Worm (Caenorhabditis elegans): Measurements from ENCODE around the gene str-81.

str-81 gene

DNA sequence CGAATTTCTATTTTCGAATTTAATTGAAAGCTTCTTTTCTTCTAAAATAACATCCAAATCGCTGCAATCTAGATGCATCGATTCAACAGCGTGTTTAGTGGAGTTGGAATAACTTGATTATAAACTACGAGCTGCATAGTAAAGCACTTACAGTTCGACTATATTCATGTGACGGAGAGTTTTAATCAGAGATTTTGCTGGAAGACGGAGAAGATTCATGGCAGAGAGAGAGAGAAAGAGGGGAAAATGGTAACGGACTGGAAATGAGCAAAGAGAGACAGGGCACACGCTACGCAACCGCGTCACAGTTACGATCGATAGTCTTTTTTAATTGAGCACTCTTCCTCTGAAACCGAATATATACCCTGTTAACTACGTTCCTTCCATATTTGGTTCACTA, 17.4 kb downstream of the str-81 start, which contains the start of gene fbxb-116:
Gene fbxb-116, plus strand, starts transcription at position 301 of the 400 bp plus-strand sequence.
- TF ChIP-seq tab-1 (GFP tag; IDR thresholded peaks at IDR 0.05), result no peak
- TF ChIP-seq med-1 (GFP tag; optimal IDR thresholded peaks at IDR 0.05; ENCODE audit: insufficient read depth), result no peak
- no peak for TF ChIP-seq cog-1 (tag; optimal IDR thresholded peaks at IDR 0.05)
- no peak for TF ChIP-seq ztf-23 (GFP tag; IDR thresholded peaks at IDR 0.05)

DNA sequence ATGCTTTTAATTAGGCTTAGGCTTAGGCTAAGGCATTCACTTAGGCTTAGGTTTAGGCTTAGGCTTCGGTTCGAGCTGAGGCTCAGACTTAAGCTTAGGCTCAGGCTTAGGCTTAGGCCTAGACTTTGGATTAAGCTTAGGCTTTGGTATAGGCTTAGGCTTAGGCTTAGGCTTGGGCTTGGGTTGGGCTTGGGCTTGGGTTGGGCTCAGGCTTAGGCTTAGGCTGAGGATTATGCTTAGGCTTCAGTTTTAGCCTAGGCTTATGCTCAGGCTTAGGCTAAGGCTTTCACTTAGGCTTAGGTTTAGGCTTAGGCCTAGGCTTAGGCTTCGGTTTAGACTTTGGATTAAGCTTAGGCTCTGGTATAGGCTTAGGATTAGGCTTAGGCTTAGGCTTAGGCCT, 19.7 kb downstream of the str-81 start:
- 0 out of 2 replicates have a peak, but pooled peaks have one; percentile 13 for TF ChIP-seq ztf-23 (GFP tag; IDR thresholded peaks at IDR 0.05)
- no peak for TF ChIP-seq med-1 (GFP tag; optimal IDR thresholded peaks at IDR 0.05; ENCODE audit: insufficient read depth)
- TF ChIP-seq tab-1 (GFP tag; IDR thresholded peaks at IDR 0.05), result peak; percentile 58; the same call in 1 of the 2 replicates

DNA sequence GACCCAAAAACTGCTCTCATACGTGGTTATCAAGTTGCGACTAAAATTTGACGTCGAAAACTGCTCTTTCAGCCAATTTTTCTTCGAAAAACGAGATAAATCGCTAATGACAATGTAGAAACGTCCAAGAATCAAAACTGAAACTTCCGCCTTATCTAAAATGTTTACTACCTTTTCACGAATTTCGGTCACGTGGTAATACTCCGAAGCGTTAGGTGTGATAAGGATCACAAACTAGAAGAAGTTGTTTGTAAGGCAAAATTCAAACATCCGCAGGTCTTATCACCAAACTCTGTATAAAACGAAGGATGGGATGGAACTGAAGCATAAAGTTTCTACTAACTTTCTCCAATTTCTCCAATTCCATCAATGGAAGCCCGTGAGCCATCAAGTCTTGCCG, 20.5 kb downstream of the str-81 start, which contains the start of gene sqst-3:
Gene sqst-3, plus strand, starts transcription at position 370 of the 400 bp plus-strand sequence.
- no peak for TF ChIP-seq flt-1 (GFP tag; IDR thresholded peaks at IDR 0.05)
- TF ChIP-seq tab-1 (GFP tag; IDR thresholded peaks at IDR 0.05), result no peak
- no peak for TF ChIP-seq cog-1 (tag; optimal IDR thresholded peaks at IDR 0.05)
- no peak for TF ChIP-seq ref-1 (GFP tag; conservative IDR thresholded peaks at IDR 0.05)
- no peak for TF ChIP-seq klf-2 (GFP tag; conservative IDR thresholded peaks at IDR 0.05)
- TF ChIP-seq ztf-23 (GFP tag; IDR thresholded peaks at IDR 0.05), result no peak
- no peak for TF ChIP-seq med-1 (GFP tag; optimal IDR thresholded peaks at IDR 0.05; ENCODE audit: insufficient read depth)
- TF ChIP-seq T22C8.4 (GFP tag; IDR thresholded peaks at IDR 0.05), result no peak
- no peak for TF ChIP-seq ztf-29 (GFP tag; IDR thresholded peaks at IDR 0.05)

DNA sequence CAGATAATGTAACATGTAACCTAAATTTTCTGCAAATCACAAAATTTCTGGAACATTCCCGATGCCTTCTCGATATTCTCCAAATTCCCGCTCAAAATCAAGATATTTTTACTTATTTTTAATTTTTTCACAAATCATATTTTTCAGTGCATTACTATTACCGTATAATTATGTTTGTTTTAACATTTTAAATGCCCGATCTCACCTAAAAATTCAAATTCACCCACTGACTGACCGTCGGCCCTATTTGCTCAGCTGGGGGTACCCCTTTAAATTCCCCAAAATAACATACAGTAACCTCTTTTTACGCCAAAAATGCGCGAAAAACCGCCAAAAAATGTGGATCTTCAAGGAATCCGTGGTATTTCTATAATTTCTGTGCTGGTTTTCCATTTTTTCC, 33.2 kb downstream of the str-81 start, which contains the start of gene oac-49:
Gene oac-49, plus strand, starts transcription at position 301 of the 400 bp plus-strand sequence.
- TF ChIP-seq klf-2 (GFP tag; conservative IDR thresholded peaks at IDR 0.05), result no peak
- no peak for TF ChIP-seq ref-1 (GFP tag; conservative IDR thresholded peaks at IDR 0.05)
- no peak for TF ChIP-seq cog-1 (tag; optimal IDR thresholded peaks at IDR 0.05)
- TF ChIP-seq med-1 (GFP tag; optimal IDR thresholded peaks at IDR 0.05; ENCODE audit: insufficient read depth), result no peak

DNA sequence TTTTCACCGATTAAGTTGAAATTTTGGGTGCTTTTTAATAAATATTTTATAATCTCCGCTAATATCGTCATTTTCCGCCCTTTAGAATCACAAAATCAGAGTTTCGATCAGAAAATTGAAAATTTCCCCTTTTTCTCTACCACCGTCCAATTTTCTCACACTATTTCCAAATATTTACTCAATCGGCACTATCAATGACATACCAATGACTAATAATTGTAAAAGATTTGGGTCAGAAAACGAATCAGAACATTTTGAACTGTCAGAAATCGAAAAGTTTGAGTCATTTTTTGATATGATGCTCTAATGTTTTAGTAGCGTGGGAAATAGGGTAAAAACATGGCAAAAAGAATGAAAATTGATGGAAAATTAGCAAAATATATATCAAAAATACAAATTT, 33.8 kb downstream of the str-81 start, which contains the start of gene srr-2:
Gene srr-2, minus strand, starts transcription at position 73 of the 400 bp plus-strand sequence.
- TF ChIP-seq tab-1 (GFP tag; IDR thresholded peaks at IDR 0.05), result no peak
- no peak for TF ChIP-seq ref-1 (GFP tag; conservative IDR thresholded peaks at IDR 0.05)
- TF ChIP-seq cog-1 (tag; optimal IDR thresholded peaks at IDR 0.05), result no peak
- TF ChIP-seq ztf-29 (GFP tag; IDR thresholded peaks at IDR 0.05), result no peak
- TF ChIP-seq med-1 (GFP tag; optimal IDR thresholded peaks at IDR 0.05; ENCODE audit: insufficient read depth), result no peak
- TF ChIP-seq ztf-23 (GFP tag; IDR thresholded peaks at IDR 0.05), result no peak
- no peak for TF ChIP-seq flt-1 (GFP tag; IDR thresholded peaks at IDR 0.05)
- TF ChIP-seq T22C8.4 (GFP tag; IDR thresholded peaks at IDR 0.05), result no peak
- no peak for TF ChIP-seq klf-2 (GFP tag; conservative IDR thresholded peaks at IDR 0.05)

DNA sequence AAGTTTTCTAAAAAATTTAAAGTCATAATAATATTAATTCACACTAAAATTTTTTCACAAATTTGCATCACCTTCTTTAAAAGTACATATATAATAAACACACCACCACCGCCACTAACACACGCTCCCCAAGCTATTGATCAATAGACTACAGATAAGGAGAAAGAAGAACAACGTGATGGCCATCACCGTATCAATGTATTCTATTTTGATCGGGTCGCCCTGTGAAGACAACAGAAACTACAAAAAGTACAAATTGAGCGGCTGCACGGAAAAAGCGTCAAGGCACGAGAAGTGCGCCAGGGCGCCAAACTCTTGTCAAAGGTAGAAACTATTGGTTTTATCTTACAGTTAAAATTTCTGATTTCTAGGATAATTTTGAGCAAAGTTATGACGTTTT, 38.5 kb downstream of the str-81 start:
- TF ChIP-seq tab-1 (GFP tag; IDR thresholded peaks at IDR 0.05) (no peak), klf-2 (GFP tag; conservative IDR thresholded peaks at IDR 0.05) (no peak), flt-1 (GFP tag; IDR thresholded peaks at IDR 0.05) (no peak), cog-1 (tag; optimal IDR thresholded peaks at IDR 0.05) (no peak)

DNA sequence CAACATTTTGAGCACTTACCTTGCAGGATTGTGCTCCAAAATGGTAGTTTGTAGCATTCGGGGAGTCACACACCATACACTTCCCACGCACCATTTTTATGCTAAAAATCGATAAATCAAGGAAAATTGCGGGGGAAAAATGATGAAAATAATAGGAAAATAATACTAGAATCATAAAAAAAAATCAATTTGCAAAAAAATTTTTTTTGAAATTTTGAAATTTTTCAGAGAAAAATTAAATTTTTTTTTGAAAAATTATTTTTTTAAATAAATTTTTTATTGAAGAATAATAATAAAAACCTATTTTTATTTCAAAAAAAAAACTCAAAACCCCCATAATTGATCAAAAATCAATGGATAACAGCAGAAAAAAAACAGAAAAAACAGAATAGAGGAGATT, 39.1 kb downstream of the str-81 start, which contains the start of gene nhr-79:
Gene nhr-79, minus strand, starts transcription at position 101 of the 400 bp plus-strand sequence.
- TF ChIP-seq ztf-23 (GFP tag; IDR thresholded peaks at IDR 0.05) (no peak), tab-1 (GFP tag; IDR thresholded peaks at IDR 0.05) (no peak), flt-1 (GFP tag; IDR thresholded peaks at IDR 0.05) (no peak), ztf-29 (GFP tag; IDR thresholded peaks at IDR 0.05) (no peak), med-1 (GFP tag; optimal IDR thresholded peaks at IDR 0.05; ENCODE audit: insufficient read depth) (no peak), T22C8.4 (GFP tag; IDR thresholded peaks at IDR 0.05) (no peak)

DNA sequence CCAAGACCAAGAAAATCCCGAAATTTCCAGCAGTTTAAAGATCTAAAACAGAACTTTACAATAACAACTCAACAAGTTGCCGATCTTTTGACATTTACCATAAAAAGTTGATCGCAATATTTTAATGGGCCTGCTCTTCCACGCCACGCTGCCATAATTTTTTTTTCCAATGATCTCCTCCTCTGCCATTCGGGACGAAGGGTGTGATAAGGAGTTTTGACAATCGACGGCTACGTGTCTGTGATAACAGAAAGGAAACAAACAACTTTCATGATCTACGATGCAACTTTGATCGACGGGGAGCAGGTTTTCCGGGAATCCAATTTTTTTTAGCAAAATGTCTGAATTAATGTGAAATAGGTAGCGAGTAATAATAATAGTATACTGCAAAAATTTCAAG, 44.0 kb downstream of the str-81 start:
- TF ChIP-seq flt-1 (GFP tag; IDR thresholded peaks at IDR 0.05) (no peak), ref-1 (GFP tag; conservative IDR thresholded peaks at IDR 0.05) (no peak), klf-2 (GFP tag; conservative IDR thresholded peaks at IDR 0.05) (no peak), cog-1 (tag; optimal IDR thresholded peaks at IDR 0.05) (no peak), tab-1 (GFP tag; IDR thresholded peaks at IDR 0.05) (no peak), med-1 (GFP tag; optimal IDR thresholded peaks at IDR 0.05; ENCODE audit: insufficient read depth) (no peak), T22C8.4 (GFP tag; IDR thresholded peaks at IDR 0.05) (no peak), ztf-23 (GFP tag; IDR thresholded peaks at IDR 0.05) (no peak), ztf-29 (GFP tag; IDR thresholded peaks at IDR 0.05) (no peak)

DNA sequence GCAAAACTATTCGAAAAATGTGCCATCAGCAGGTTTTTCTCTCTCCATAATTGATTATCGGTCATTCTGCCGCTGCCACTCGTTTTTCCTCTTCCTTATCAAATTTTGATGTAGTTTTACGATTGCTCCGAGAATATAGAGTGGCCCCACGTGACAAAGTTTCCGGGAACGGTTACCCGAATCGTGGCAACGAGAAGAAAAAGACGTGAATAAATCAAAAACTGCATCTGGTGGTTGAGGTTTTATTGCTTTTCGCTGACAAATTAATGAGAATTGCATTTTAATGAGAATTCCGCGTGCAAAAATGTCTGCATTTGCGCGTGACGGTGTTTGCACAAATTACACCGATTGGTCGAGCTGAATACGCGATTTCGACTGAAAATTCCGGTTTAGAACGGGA, 45.4 kb downstream of the str-81 start:
- TF ChIP-seq tab-1 (GFP tag; IDR thresholded peaks at IDR 0.05) (no peak), klf-2 (GFP tag; conservative IDR thresholded peaks at IDR 0.05) (no peak), T22C8.4 (GFP tag; IDR thresholded peaks at IDR 0.05) (no peak), cog-1 (tag; optimal IDR thresholded peaks at IDR 0.05) (no peak), med-1 (GFP tag; optimal IDR thresholded peaks at IDR 0.05; ENCODE audit: insufficient read depth) (no peak), ref-1 (GFP tag; conservative IDR thresholded peaks at IDR 0.05) (no peak), ztf-29 (GFP tag; IDR thresholded peaks at IDR 0.05) (no peak), flt-1 (GFP tag; IDR thresholded peaks at IDR 0.05) (no peak), ztf-23 (GFP tag; IDR thresholded peaks at IDR 0.05) (no peak)

DNA sequence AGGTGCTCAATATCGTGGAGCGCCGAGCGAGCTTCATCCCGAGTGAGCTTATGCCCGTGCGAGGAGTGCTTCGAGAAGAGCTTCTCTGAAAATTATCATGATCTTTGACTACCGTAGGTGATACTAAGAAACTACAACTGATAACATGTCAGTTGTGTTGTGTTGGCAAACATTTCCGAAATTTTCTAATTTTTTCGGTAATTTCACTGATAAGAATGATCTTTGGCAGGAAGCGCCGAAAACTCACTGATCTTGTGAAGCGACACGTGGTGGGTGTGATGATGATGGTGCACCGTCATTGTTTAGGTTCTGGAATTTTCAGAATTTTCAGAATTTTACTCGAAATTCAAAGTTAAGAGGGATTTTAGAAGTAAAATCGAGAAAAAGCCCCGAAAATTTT, 47.6 kb downstream of the str-81 start, which contains the start of gene Y39B6A.1:
Gene Y39B6A.1, minus strand, starts transcription at position 309 of the 400 bp plus-strand sequence.
- TF ChIP-seq tab-1 (GFP tag; IDR thresholded peaks at IDR 0.05) (no peak), ztf-23 (GFP tag; IDR thresholded peaks at IDR 0.05) (no peak), T22C8.4 (GFP tag; IDR thresholded peaks at IDR 0.05) (no peak), ref-1 (GFP tag; conservative IDR thresholded peaks at IDR 0.05) (no peak), med-1 (GFP tag; optimal IDR thresholded peaks at IDR 0.05; ENCODE audit: insufficient read depth) (no peak), ztf-29 (GFP tag; IDR thresholded peaks at IDR 0.05) (no peak), cog-1 (tag; optimal IDR thresholded peaks at IDR 0.05) (no peak), flt-1 (GFP tag; IDR thresholded peaks at IDR 0.05) (no peak), klf-2 (GFP tag; conservative IDR thresholded peaks at IDR 0.05) (no peak)
